Fruit fly (Drosophila melanogaster) whole organism, embryonic: ENCODE results near the gene meigo.

Experiments used
- CG12071 ChIP-seq: fragments of 200-800 bp; sonication (Bioruptor generic); optimal IDR thresholded peaks from 3 replicates; lab custom pipeline; 2018; ENCODE audit warnings: missing biosample characterization, mild to moderate bottlenecking, missing genetic modification characterization
- CG14667 ChIP-seq: fragments of 200-800 bp; sonication (Bioruptor generic); IDR thresholded peaks from 2 replicates; pipeline ENCODE4 v1.3.6; 2022; ENCODE audit warnings: missing biosample characterization, missing genetic modification characterization
- CG1529 ChIP-seq: fragments of 200-800 bp; sonication (Bioruptor generic); optimal IDR thresholded peaks from 3 replicates; lab custom pipeline; 2018; ENCODE audit warnings: missing biosample characterization, missing genetic modification characterization
- CG3065 ChIP-seq: fragments of 200-800 bp; sonication (Bioruptor generic); optimal IDR thresholded peaks from 2 replicates; lab custom pipeline; 2016; ENCODE audit warnings: missing biosample characterization, missing genetic modification characterization
- CG9817 ChIP-seq: fragments of 200-800 bp; sonication (Bioruptor generic); optimal IDR thresholded peaks from 2 replicates; lab custom pipeline; 2018; ENCODE audit warnings: missing biosample characterization, mild to moderate bottlenecking, missing genetic modification characterization, moderate library complexity
- HLH54F ChIP-seq: fragments of 200-800 bp; sonication (Bioruptor generic); optimal IDR thresholded peaks from 3 replicates; lab custom pipeline; 2016; ENCODE audit warnings: missing biosample characterization, missing genetic modification characterization
- Hsf ChIP-seq: fragments of 200-800 bp; sonication (Bioruptor generic); optimal IDR thresholded peaks from 3 replicates; lab custom pipeline; 2016; ENCODE audit warnings: missing biosample characterization, missing genetic modification characterization
- Lim3 ChIP-seq: fragments of 200-800 bp; sonication (Bioruptor generic); IDR thresholded peaks from 2 replicates; pipeline ENCODE4 v1.3.6; 2022; ENCODE audit warnings: missing biosample characterization, missing genetic modification characterization
- disco-r ChIP-seq: fragments of 200-800 bp; sonication (Bioruptor generic); optimal IDR thresholded peaks from 2 replicates; lab custom pipeline; 2016; ENCODE audit warnings: missing biosample characterization, missing genetic modification characterization
- ewg ChIP-seq: fragments of 200-800 bp; sonication (Bioruptor generic); optimal IDR thresholded peaks from 3 replicates; lab custom pipeline; 2017; ENCODE audit warnings: mild to moderate bottlenecking, missing biosample characterization, missing genetic modification reagents, missing genetic modification characterization
- exex ChIP-seq: fragments of 200-800 bp; sonication (Bioruptor generic); optimal IDR thresholded peaks from 4 replicates; lab custom pipeline; 2018; ENCODE audit warnings: missing biosample characterization, mild to moderate bottlenecking, missing genetic modification characterization, moderate library complexity
- pan ChIP-seq, 4 experiments: fragments of >200 bp in 3 of 4; fragments of 200-800 bp in 1 of 4; sonication (Bioruptor generic) in 1 of 4; optimal IDR thresholded peaks in 3 of 4; IDR thresholded peaks in 1 of 4; 2 replicates each; pipeline versions ENCODE4 v1.3.6 to Lab custom; 2017 to 2022; ENCODE audit warnings: missing biosample characterization in 2 of 4, missing genetic modification characterization in 2 of 4, mixed read lengths in 1 of 4

dm6 chr3R:21180391-21180796, 42.3 kb downstream of the meigo start:
- TF ChIP-seq Hsf (GFP tag; lab: Kevin White, UChicago) (no peak), Lim3 (no peak), ewg (GFP tag; lab: Kevin White, UChicago) (no peak), CG3065 (GFP tag; lab: Kevin White, UChicago) (no peak), CG12071 (GFP tag; lab: Kevin White, UChicago) (no peak), CG9817 (no peak), CG14667 (GFP tag; lab: Robert Waterston, UW) (no peak), HLH54F (GFP tag; lab: Kevin White, UChicago) (no peak), disco-r (GFP tag; lab: Kevin White, UChicago) (no peak), CG1529 (GFP tag; lab: Kevin White, UChicago) (no peak), exex (tag; lab: Kevin White, UChicago) (no peak), pan (optimal IDR thresholded peaks at IDR 0.05; lab: Kevin White, UChicago) (no peak), pan (GFP tag; optimal IDR thresholded peaks at IDR 0.05 in 1 of 2, IDR thresholded peaks at IDR 0.05 in 1 of 2) (no peak)
